Fruit fly (Drosophila melanogaster) S2 (cell line): Measurements from ENCODE around the gene Fbxl7.

Source experiments
- CG8478 ChIP-seq: fragments of >200 bp; optimal IDR thresholded peaks from 2 replicates; lab custom pipeline; 2018
- CTCF ChIP-seq, 2 experiments: fragments of >200 bp; optimal IDR thresholded peaks; 2 replicates each; lab custom pipeline; 2018

dm6 chr3R:15921747-15922146 is 1.0 kb downstream of the Fbxl7 start:
- TF ChIP-seq CTCF (optimal IDR thresholded peaks at IDR 0.05; lab: Kevin White, UChicago) (no peak), CG8478 (no peak)
